Worm (Caenorhabditis elegans): ENCODE data around the gene his-31.

his-31 gene

ce11 chrIV:8289580-8290323, 44.0 kb downstream of the his-31 start, which contains the start of gene daf-31:
Gene daf-31 (plus strand): TSS chrIV:8290273.
- TF ChIP-seq hlh-6 (tag; optimal IDR thresholded peaks at IDR 0.05): no peak
- no peak for TF ChIP-seq hlh-13 (GFP tag; optimal IDR thresholded peaks at IDR 0.05)
- peak; percentile 63 for TF ChIP-seq unc-42 (tag; optimal IDR thresholded peaks at IDR 0.05)
- peak; percentile 19 for TF ChIP-seq nfya-1 (tag; optimal IDR thresholded peaks at IDR 0.05)
- TF ChIP-seq ceh-48 (tag; optimal IDR thresholded peaks at IDR 0.05): peak; percentile 61
- TF ChIP-seq fkh-6 (tag; optimal IDR thresholded peaks at IDR 0.05): no peak
- TF ChIP-seq dve-1 (tag; optimal IDR thresholded peaks at IDR 0.05): peak; percentile 16
- peak; percentile 41 for TF ChIP-seq elt-2 (tag; optimal IDR thresholded peaks at IDR 0.05)
- TF ChIP-seq ceh-31 (tag; optimal IDR thresholded peaks at IDR 0.05): peak; percentile 50

ce11 chrIV:8289505-8289579, 44.4 kb downstream of the his-31 start, which contains the start of gene nucl-1:
Gene nucl-1 (minus strand): TSS chrIV:8289530.
- no peak for TF ChIP-seq ceh-48 (tag; optimal IDR thresholded peaks at IDR 0.05)
- no peak for TF ChIP-seq nfya-1 (tag; optimal IDR thresholded peaks at IDR 0.05)
- no peak for TF ChIP-seq nhr-11 (tag; optimal IDR thresholded peaks at IDR 0.05)
- TF ChIP-seq ttx-3 (tag; optimal IDR thresholded peaks at IDR 0.05): no peak
- no peak for TF ChIP-seq C08G9.2 (tag; optimal IDR thresholded peaks at IDR 0.05)
- no peak for TF ChIP-seq Y22D7AL.16 (tag; optimal IDR thresholded peaks at IDR 0.05)

ce11 chrIV:8289105-8289504, 44.7 kb downstream of the his-31 start:
- TF ChIP-seq ceh-22 (tag; optimal IDR thresholded peaks at IDR 0.05): no peak
- no peak for TF ChIP-seq K09A11.1 (tag; optimal IDR thresholded peaks at IDR 0.05; ENCODE audit: insufficient read depth)
- TF ChIP-seq nhr-11 (tag; optimal IDR thresholded peaks at IDR 0.05): no peak
- TF ChIP-seq T23F11.4 (GFP tag; optimal IDR thresholded peaks at IDR 0.05): no peak
- TF ChIP-seq unc-55 (GFP tag; optimal IDR thresholded peaks at IDR 0.05): no peak
- TF ChIP-seq fax-1 (tag; optimal IDR thresholded peaks at IDR 0.05): no peak
- TF ChIP-seq hlh-6 (tag; optimal IDR thresholded peaks at IDR 0.05): no peak
- no peak for TF ChIP-seq pha-4 (tag; optimal IDR thresholded peaks at IDR 0.05)
- TF ChIP-seq nfya-1 (tag; optimal IDR thresholded peaks at IDR 0.05): no peak
- no peak for TF ChIP-seq dve-1 (tag; optimal IDR thresholded peaks at IDR 0.05)
- TF ChIP-seq tbx-2 (tag; optimal IDR thresholded peaks at IDR 0.05): no peak
- no peak for TF ChIP-seq unc-42 (tag; optimal IDR thresholded peaks at IDR 0.05)
- TF ChIP-seq fkh-6 (tag; optimal IDR thresholded peaks at IDR 0.05): no peak
- no peak for TF ChIP-seq tbx-7 (tag; optimal IDR thresholded peaks at IDR 0.05)
- no peak for TF ChIP-seq gmeb-2 (tag; optimal IDR thresholded peaks at IDR 0.05)
- no peak for TF ChIP-seq ceh-2 (tag; optimal IDR thresholded peaks at IDR 0.05)
- no peak for TF ChIP-seq ceh-14 (tag; optimal IDR thresholded peaks at IDR 0.05)

ce11 chrIV:8287287-8287686, 46.5 kb downstream of the his-31 start:
- TF ChIP-seq pax-1 (tag; optimal IDR thresholded peaks at IDR 0.05): no peak
- TF ChIP-seq hlh-6 (tag; optimal IDR thresholded peaks at IDR 0.05): no peak
- TF ChIP-seq ahr-1 (tag; optimal IDR thresholded peaks at IDR 0.05): no peak
- TF ChIP-seq hlh-13 (GFP tag; optimal IDR thresholded peaks at IDR 0.05): no peak
- TF ChIP-seq lin-11 (tag; optimal IDR thresholded peaks at IDR 0.05): no peak
- TF ChIP-seq zip-5 (tag; optimal IDR thresholded peaks at IDR 0.05): no peak
- TF ChIP-seq unc-3 (GFP tag; conservative IDR thresholded peaks at IDR 0.05): no peak
- TF ChIP-seq unc-3 (tag; optimal IDR thresholded peaks at IDR 0.05): no peak
- no peak for TF ChIP-seq T23F11.4 (GFP tag; optimal IDR thresholded peaks at IDR 0.05)
- no peak for TF ChIP-seq Y22D7AL.16 (tag; optimal IDR thresholded peaks at IDR 0.05)

- TF ChIP-seq gmeb-2 (tag; optimal IDR thresholded peaks at IDR 0.05) (no peak), pha-4 (tag; optimal IDR thresholded peaks at IDR 0.05) (no peak), ceh-34 (tag; optimal IDR thresholded peaks at IDR 0.05) (no peak), ceh-48 (tag; optimal IDR thresholded peaks at IDR 0.05) (no peak), T23F11.4 (GFP tag; optimal IDR thresholded peaks at IDR 0.05) (no peak), fkh-6 (tag; optimal IDR thresholded peaks at IDR 0.05) (no peak), lin-11 (tag; optimal IDR thresholded peaks at IDR 0.05) (no peak), pqm-1 (tag; optimal IDR thresholded peaks at IDR 0.05) (no peak), dmd-4 (tag; optimal IDR thresholded peaks at IDR 0.05; ENCODE audit: borderline replicate concordance) (no peak), hlh-6 (tag; optimal IDR thresholded peaks at IDR 0.05) (no peak), hlh-8 (tag; optimal IDR thresholded peaks at IDR 0.05) (no peak), elt-2 (tag; optimal IDR thresholded peaks at IDR 0.05) (no peak), unc-55 (GFP tag; optimal IDR thresholded peaks at IDR 0.05) (no peak)
These were observed 47.4 kb downstream of the his-31 start, which contains the start of gene K07H8.9 for ce11 chrIV:8286352-8286751. Gene K07H8.9 (minus strand): TSS chrIV:8286476.

All from whole organism, late embryonic.